Fruit fly (Drosophila melanogaster): ENCODE measurements around the gene CG4596.

The CG4596 gene

DNA sequence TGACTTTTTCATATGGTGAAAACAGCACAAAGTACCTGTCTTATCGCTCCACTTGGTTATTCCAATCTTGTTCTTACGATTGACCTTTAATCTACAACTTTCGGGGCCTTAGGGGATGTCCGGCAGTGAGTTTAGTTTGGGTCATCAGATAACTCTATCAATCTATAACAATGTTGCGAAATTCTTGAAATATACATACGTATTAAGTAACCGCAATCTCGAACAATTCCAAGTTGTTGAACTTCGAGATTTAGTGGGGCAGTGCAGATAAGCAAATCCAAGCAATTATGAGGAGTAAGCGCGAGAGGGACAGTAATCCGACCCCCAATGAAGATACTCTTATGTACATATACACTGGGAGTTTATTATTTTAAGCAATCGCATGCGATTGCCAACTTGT is 2.3 kb upstream of the CG4596 start:
- TF ChIP-seq ovo (GFP tag; optimal IDR thresholded peaks at IDR 0.05), result no peak
- no peak for TF ChIP-seq cnc (optimal IDR thresholded peaks at IDR 0.05)
- no peak for TF ChIP-seq CG11617 (GFP tag; optimal IDR thresholded peaks at IDR 0.05)
- TF ChIP-seq CG14711 (tag; optimal IDR thresholded peaks at IDR 0.05), result no peak
- TF ChIP-seq bab1 (GFP tag; optimal IDR thresholded peaks at IDR 0.05), result no peak
- TF ChIP-seq CG33017 (tag; optimal IDR thresholded peaks at IDR 0.05), result no peak
- TF ChIP-seq CG1620 (GFP tag; optimal IDR thresholded peaks at IDR 0.05), result no peak
- TF ChIP-seq tj (GFP tag; optimal IDR thresholded peaks at IDR 0.05), result peak; percentile 8
- no peak for TF ChIP-seq toe (GFP tag; optimal IDR thresholded peaks at IDR 0.05)
- TF ChIP-seq cic (GFP tag; optimal IDR thresholded peaks at IDR 0.05), result peak; percentile 32
- no peak for TF ChIP-seq Hr96 (GFP tag; optimal IDR thresholded peaks at IDR 0.05)
- TF ChIP-seq CG7101 (tag; optimal IDR thresholded peaks at IDR 0.05), result no peak
- TF ChIP-seq Clk (GFP tag; optimal IDR thresholded peaks at IDR 0.05), result no peak

DNA sequence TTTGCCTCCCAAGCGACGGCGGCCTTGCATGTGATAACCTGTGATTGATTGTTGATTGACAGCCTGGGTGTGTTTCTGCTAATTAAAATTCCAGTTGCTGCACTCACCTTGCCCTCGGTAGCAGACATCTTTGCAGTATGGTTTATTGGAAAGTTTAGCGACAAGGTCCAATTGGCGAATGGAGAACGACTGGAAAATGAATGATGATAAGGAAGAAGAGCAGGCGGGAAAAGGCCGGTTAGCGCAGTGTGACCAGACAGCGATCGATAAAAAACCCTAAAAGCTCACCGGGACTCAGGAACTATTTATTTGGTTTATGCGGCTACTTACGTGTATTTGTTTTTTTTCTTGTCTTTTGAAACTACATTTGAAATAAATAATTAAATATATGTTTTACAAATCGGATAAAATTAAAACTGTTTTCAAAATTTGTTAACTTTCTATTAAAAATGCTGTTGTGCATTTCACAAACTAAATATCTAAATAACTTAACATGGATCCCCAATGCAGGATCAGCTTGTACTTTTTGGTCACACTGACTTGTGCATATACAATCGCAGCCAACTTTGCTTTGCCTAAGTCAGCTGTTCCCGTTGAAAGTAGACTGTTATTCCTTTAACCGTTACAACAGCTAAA is 572 bp upstream of the CG4596 start, which contains the start of gene Fdh:
Gene Fdh (minus strand): TSS at position 234 of the 636 bp plus-strand sequence.
- TF ChIP-seq CG12768 (GFP tag; optimal IDR thresholded peaks at IDR 0.05) (peak; percentile 62), kay (GFP tag; ENCODE audit: borderline replicate concordance) (peak; percentile 82), bab1 (GFP tag; optimal IDR thresholded peaks at IDR 0.05) (peak; percentile 58), Mnt (GFP tag; optimal IDR thresholded peaks at IDR 0.05) (peak; percentile 41), Hr96 (GFP tag; optimal IDR thresholded peaks at IDR 0.05) (no peak), CG7045 (GFP tag; optimal IDR thresholded peaks at IDR 0.05) (peak; percentile 23), cnc (optimal IDR thresholded peaks at IDR 0.05) (peak in 1 of 2 experiments; percentile 52), CG7101 (tag; optimal IDR thresholded peaks at IDR 0.05) (peak; percentile 69), Clk (GFP tag; optimal IDR thresholded peaks at IDR 0.05) (no peak), CG14711 (tag; optimal IDR thresholded peaks at IDR 0.05) (peak; percentile 77), CG11617 (GFP tag; optimal IDR thresholded peaks at IDR 0.05) (peak; percentile 74), pad (GFP tag; optimal IDR thresholded peaks at IDR 0.05) (peak; percentile 41), Crg-1 (GFP tag; optimal IDR thresholded peaks at IDR 0.05) (peak; percentile 6), ovo (GFP tag; optimal IDR thresholded peaks at IDR 0.05) (peak; percentile 4), CG5204 (GFP tag; optimal IDR thresholded peaks at IDR 0.05) (no peak), CG33017 (tag; optimal IDR thresholded peaks at IDR 0.05) (peak; percentile 72), toe (GFP tag; optimal IDR thresholded peaks at IDR 0.05) (no peak), CG1620 (GFP tag; optimal IDR thresholded peaks at IDR 0.05) (peak; percentile 3), tj (GFP tag; optimal IDR thresholded peaks at IDR 0.05) (peak; percentile 28), cic (GFP tag; optimal IDR thresholded peaks at IDR 0.05) (peak; percentile 8)

DNA sequence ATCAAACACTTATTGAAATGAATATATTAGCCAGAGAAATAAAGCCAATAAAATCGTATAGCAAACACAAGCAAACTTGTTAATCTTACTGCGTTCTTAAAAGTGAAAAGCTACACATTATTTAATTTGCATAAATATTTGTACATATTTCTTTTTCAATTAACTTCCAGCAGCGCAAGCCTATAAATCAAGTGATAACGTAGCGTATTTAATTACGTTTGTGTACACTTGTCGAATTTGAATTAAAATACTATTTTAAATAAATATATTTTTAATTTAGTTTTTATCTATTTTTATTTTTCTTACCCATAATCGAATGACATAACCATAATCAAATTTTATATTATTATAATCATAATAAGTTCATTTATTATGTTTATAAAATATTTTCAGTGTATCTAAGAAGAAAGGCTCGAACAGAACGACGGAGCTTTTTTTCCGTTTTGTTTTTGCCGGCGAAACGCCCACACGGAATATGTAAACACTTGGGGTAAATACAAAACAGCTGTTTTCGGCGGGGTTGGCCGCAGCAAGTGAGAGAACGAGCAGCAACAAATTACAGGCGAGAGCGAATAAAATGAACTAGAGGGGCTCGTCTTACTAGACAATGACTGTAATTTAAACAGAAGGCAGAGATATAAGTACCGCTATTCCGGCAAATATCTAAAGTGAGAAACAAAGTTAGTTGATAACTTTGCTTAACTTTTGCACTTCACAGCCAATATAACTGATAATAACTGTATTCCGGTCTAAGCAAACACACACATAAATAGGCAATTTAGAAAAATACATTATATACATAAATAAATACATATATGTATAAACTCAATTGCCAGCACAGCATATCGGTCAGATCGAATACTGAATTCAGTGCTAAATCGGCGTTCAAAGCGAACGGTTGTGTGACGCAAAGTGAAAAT is 2.9 kb downstream of the CG4596 start, which contains the start of gene Sodh2:
Gene Sodh2 (plus strand): TSS at position 870 of the 920 bp plus-strand sequence.
- TF ChIP-seq ovo (GFP tag; optimal IDR thresholded peaks at IDR 0.05) (peak; percentile 82), bab1 (GFP tag; optimal IDR thresholded peaks at IDR 0.05) (peak; percentile 55), pad (GFP tag; optimal IDR thresholded peaks at IDR 0.05) (peak; percentile 90), CG5204 (GFP tag; optimal IDR thresholded peaks at IDR 0.05) (no peak), kay (GFP tag; ENCODE audit: borderline replicate concordance) (peak; percentile 95), CG33017 (tag; optimal IDR thresholded peaks at IDR 0.05) (peak; percentile 96), CG7101 (tag; optimal IDR thresholded peaks at IDR 0.05) (peak; percentile 92), Crg-1 (GFP tag; optimal IDR thresholded peaks at IDR 0.05) (peak; percentile 69), tj (GFP tag; optimal IDR thresholded peaks at IDR 0.05) (peak; percentile 37), CG7045 (GFP tag; optimal IDR thresholded peaks at IDR 0.05) (peak; percentile 86), Clk (GFP tag; optimal IDR thresholded peaks at IDR 0.05) (peak; percentile 25), toe (GFP tag; optimal IDR thresholded peaks at IDR 0.05) (peak; percentile 62), cnc (optimal IDR thresholded peaks at IDR 0.05) (no peak), cic (GFP tag; optimal IDR thresholded peaks at IDR 0.05) (peak; percentile 93), CG14711 (tag; optimal IDR thresholded peaks at IDR 0.05) (peak; percentile 91), CG1620 (GFP tag; optimal IDR thresholded peaks at IDR 0.05) (no peak), CG11617 (GFP tag; optimal IDR thresholded peaks at IDR 0.05) (peak; percentile 78), Hr96 (GFP tag; optimal IDR thresholded peaks at IDR 0.05) (peak; percentile 33), CG12768 (GFP tag; optimal IDR thresholded peaks at IDR 0.05) (peak; percentile 89), Mnt (GFP tag; optimal IDR thresholded peaks at IDR 0.05) (peak; percentile 61)

DNA sequence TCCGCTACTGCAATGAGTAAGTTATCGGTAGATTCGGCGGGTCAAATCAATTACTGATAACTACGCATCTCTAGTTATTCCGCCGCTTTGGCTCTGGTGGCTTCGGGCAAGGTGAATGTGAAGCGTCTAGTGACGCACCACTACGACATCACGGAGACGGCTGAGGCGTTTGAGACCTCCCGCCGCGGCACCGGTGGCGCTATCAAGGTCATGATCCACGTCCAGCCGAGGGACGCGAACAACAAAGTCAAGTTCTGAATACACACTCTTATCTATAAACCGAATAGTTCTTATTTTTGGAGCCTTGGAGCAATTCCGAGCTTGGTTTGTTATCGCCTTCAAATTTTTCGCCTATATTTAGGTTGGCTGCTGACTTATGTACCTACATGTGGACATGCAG is 5.0 kb downstream of the CG4596 start:
- TF ChIP-seq bab1 (GFP tag; optimal IDR thresholded peaks at IDR 0.05) (no peak), CG1620 (GFP tag; optimal IDR thresholded peaks at IDR 0.05) (no peak), Clk (GFP tag; optimal IDR thresholded peaks at IDR 0.05) (no peak), Crg-1 (GFP tag; optimal IDR thresholded peaks at IDR 0.05) (no peak)

DNA sequence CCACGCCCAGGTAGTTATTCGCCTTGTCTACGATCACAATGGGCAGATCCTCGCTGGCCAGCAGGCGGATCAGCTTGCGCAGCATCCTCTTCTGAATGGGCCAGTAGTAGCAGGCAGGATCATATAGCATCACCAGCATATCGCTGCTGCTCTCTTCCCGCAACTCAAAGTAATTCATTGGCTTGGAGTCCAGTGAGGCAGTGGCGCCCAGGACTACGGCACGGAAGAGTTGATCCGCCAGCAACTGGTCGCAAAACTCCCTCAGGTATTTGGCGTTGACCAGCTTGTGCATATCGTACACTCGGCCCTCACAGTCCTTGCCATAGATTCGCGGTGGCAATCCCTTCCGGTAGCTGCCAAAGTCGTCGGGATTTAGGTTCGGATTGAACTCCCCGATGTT is 5.8 kb downstream of the CG4596 start:
- TF ChIP-seq CG5204 (GFP tag; optimal IDR thresholded peaks at IDR 0.05) (no peak), CG11617 (GFP tag; optimal IDR thresholded peaks at IDR 0.05) (no peak), cnc (optimal IDR thresholded peaks at IDR 0.05) (no peak), toe (GFP tag; optimal IDR thresholded peaks at IDR 0.05) (no peak), kay (GFP tag; ENCODE audit: borderline replicate concordance) (no peak), CG7101 (tag; optimal IDR thresholded peaks at IDR 0.05) (no peak)

Data from whole organism, adult.